Fruit fly (Drosophila melanogaster) whole organism, adult: Measurements from ENCODE around the gene Cpr.
A peak's percentile ranks its signal among the peaks of the same experiment; 100 is the strongest.

Experiments used
- CG12768 ChIP-seq: fragments of 200-800 bp; sonication (Bioruptor generic); optimal IDR thresholded peaks from 2 replicates; lab custom pipeline; 2017; ENCODE audit warnings: missing biosample characterization, missing genetic modification characterization, mild to moderate bottlenecking, moderate library complexity, missing genetic modification reagents
- CG1620 ChIP-seq: fragments of 200-800 bp; sonication (Bioruptor generic); optimal IDR thresholded peaks from 2 replicates; lab custom pipeline; 2016; ENCODE audit warnings: missing biosample characterization, missing genetic modification characterization
- CG7045 ChIP-seq: fragments of 200-800 bp; sonication (Bioruptor generic); optimal IDR thresholded peaks from 2 replicates; lab custom pipeline; 2017; ENCODE audit warnings: missing biosample characterization, mild to moderate bottlenecking, missing genetic modification characterization
- Hr96 ChIP-seq: fragments of 200-800 bp; sonication (Bioruptor generic); optimal IDR thresholded peaks from 2 replicates; lab custom pipeline; 2016; ENCODE audit warnings: missing biosample characterization, missing genetic modification characterization
- kay ChIP-seq: fragments of 200-800 bp; sonication (Bioruptor generic); peaks from one replicate; lab custom pipeline; 2016; ENCODE audit warnings: missing biosample characterization, missing genetic modification characterization, borderline replicate concordance
- ovo ChIP-seq: fragments of 200-800 bp; sonication (Bioruptor generic); optimal IDR thresholded peaks from 2 replicates; lab custom pipeline; 2016; ENCODE audit warnings: missing biosample characterization, missing genetic modification characterization
- pad ChIP-seq: fragments of 200-800 bp; sonication (Bioruptor generic); optimal IDR thresholded peaks from 3 replicates; lab custom pipeline; 2017; ENCODE audit warnings: missing biosample characterization, missing genetic modification characterization, mild to moderate bottlenecking, moderate library complexity, missing genetic modification reagents
- tj ChIP-seq: fragments of 200-800 bp; sonication (Bioruptor generic); optimal IDR thresholded peaks from 3 replicates; lab custom pipeline; 2017; ENCODE audit warnings: missing biosample characterization, mild to moderate bottlenecking, missing genetic modification characterization, moderate library complexity

- TF ChIP-seq kay (GFP tag; lab: Kevin White, UChicago): peak; percentile 95
- TF ChIP-seq tj (GFP tag; lab: Kevin White, UChicago): no peak
- TF ChIP-seq CG12768 (GFP tag; lab: Kevin White, UChicago): peak; percentile 19
- TF ChIP-seq ovo (GFP tag; lab: Kevin White, UChicago): no peak
- no peak for TF ChIP-seq CG7045
- TF ChIP-seq Hr96 (GFP tag; lab: Kevin White, UChicago): peak; percentile 24
- no peak for TF ChIP-seq pad (GFP tag; lab: Kevin White, UChicago)
- no peak for TF ChIP-seq CG1620
Measured at dm6 chr2L:6291605-6292004, 47.0 kb upstream of the Cpr start.
